Fruit fly (Drosophila melanogaster): Measurements from ENCODE around the gene CG5850.

dm6 chr2L:9930280-9930679 lies 33.5 kb downstream of the CG5850 start, which contains the start of gene CG42367:
- TF ChIP-seq EcR (GFP tag; optimal IDR thresholded peaks at IDR 0.05) (no peak), CG15710 (tag; optimal IDR thresholded peaks at IDR 0.05) (no peak), CG14655 (GFP tag; optimal IDR thresholded peaks at IDR 0.05) (no peak), CG4496 (GFP tag; IDR thresholded peaks at IDR 0.05) (no peak), CG8159 (tag; optimal IDR thresholded peaks at IDR 0.05) (no peak)

Data from whole organism, pupa.